Worm (Caenorhabditis elegans) whole organism, early embryonic: ENCODE data around the gene lonp-2.

Source experiments
- B0310.2 ChIP-seq: sonication (generic microtip); optimal IDR thresholded peaks from 2 replicates; lab custom pipeline; 2016; ENCODE audit warnings: mild to moderate bottlenecking, missing genetic modification characterization, missing compliant biosample characterization
- F13C5.2 ChIP-seq: sonication (generic microtip); optimal IDR thresholded peaks from 2 replicates; lab custom pipeline; 2017; ENCODE audit warnings: mild to moderate bottlenecking, missing genetic modification characterization, inconsistent platforms, missing compliant biosample characterization
- aly-1 ChIP-seq: sonication (generic microtip); optimal IDR thresholded peaks from 2 replicates; lab custom pipeline; 2016; ENCODE audit warnings: missing genetic modification characterization, missing compliant biosample characterization
- ama-1 ChIP-seq: fragments of 150-350 bp; optimal IDR thresholded peaks from 2 replicates; lab custom pipeline; 2014
- ceh-13 ChIP-seq: fragments of 200-800 bp; sonication (Bioruptor generic); optimal IDR thresholded peaks from 2 replicates; lab custom pipeline; 2018; ENCODE audit warnings: mild to moderate bottlenecking, missing genetic modification characterization, missing compliant biosample characterization
- ceh-36 ChIP-seq: sonication (generic microtip); optimal IDR thresholded peaks from 2 replicates; lab custom pipeline; 2016; ENCODE audit warnings: missing genetic modification characterization, inconsistent platforms, missing compliant biosample characterization
- flt-1 ChIP-seq: fragments of 200-800 bp; sonication (Bioruptor generic); IDR thresholded peaks from 2 replicates; pipeline ENCODE4 v1.3.6; 2022; ENCODE audit warnings: missing genetic modification characterization, missing compliant biosample characterization
- hmbx-1 ChIP-seq: sonication (generic microtip); optimal IDR thresholded peaks from 2 replicates; lab custom pipeline; 2016; ENCODE audit warnings: mild to moderate bottlenecking, missing genetic modification characterization, missing compliant biosample characterization
- hnd-1 ChIP-seq: sonication (generic microtip); optimal IDR thresholded peaks from 2 replicates; lab custom pipeline; 2016; ENCODE audit warnings: missing genetic modification characterization, missing compliant biosample characterization
- scrt-1 ChIP-seq: fragments of 200-800 bp; sonication (Bioruptor generic); IDR thresholded peaks from 2 replicates; pipeline ENCODE4 v1.3.6; 2022; ENCODE audit warnings: missing genetic modification characterization, missing compliant biosample characterization
- sea-1 ChIP-seq: fragments of 200-800 bp; sonication (Bioruptor generic); conservative IDR thresholded peaks from 2 replicates; pipeline ENCODE4 v1.3.6; 2022; ENCODE audit warnings: missing genetic modification characterization, missing compliant biosample characterization
- tbx-37 ChIP-seq: fragments of 200-800 bp; sonication (Bioruptor generic); conservative IDR thresholded peaks from 2 replicates; pipeline ENCODE4 v1.3.6; 2022; ENCODE audit warnings: missing genetic modification reagents, missing genetic modification characterization, missing compliant biosample characterization
- tra-4 ChIP-seq: sonication (generic microtip); optimal IDR thresholded peaks from 2 replicates; lab custom pipeline; 2017; ENCODE audit warnings: missing genetic modification characterization, missing compliant biosample characterization

DNA sequence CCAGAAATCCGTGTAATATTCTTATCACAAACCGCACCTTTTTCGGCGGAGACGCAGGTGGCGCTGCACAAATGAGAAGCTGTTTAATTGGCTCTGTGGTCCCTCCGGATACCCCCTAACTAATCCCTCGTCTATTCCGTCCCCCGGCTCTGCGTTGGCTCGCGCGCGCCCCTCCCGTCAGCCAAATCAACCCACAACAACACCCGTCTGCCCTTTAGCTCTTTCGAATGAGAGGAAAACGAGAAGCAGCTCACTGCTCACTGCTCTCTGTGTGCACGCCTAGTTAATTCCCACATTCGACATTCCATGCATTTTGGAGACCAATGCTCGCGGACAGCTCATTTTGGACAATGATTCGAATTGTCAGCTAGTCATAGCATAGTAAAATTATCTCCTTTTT, 47.5 kb upstream of the lonp-2 start:
- TF ChIP-seq scrt-1 (GFP tag; lab: Robert Waterston, UW), result no peak
- TF ChIP-seq hmbx-1 (tag; lab: Kevin White, UChicago), result no peak
- peak; percentile 4 for TF ChIP-seq ceh-36 (tag; lab: Kevin White, UChicago)
- no peak for TF ChIP-seq sea-1
- no peak for TF ChIP-seq ceh-13 (GFP tag; lab: Kevin White, UChicago)
- TF ChIP-seq flt-1 (GFP tag; lab: Robert Waterston, UW), result no peak
- TF ChIP-seq B0310.2 (tag; lab: Kevin White, UChicago), result no peak
- no peak for TF ChIP-seq ama-1
- TF ChIP-seq tra-4, result no peak
- no peak for TF ChIP-seq tbx-37
- no peak for TF ChIP-seq hnd-1 (tag; lab: Kevin White, UChicago)
- no peak for TF ChIP-seq F13C5.2
- TF ChIP-seq aly-1 (tag; lab: Kevin White, UChicago), result no peak
